Fruit fly (Drosophila melanogaster) whole organism, wandering third instar larva: ENCODE data around the gene CG14312.

Source experiments
- Abd-B ChIP-seq: fragments of >200 bp; optimal IDR thresholded peaks from 2 replicates; lab custom pipeline; 2017; ENCODE audit warnings: missing biosample characterization, missing genetic modification characterization
- CG32264 ChIP-seq: fragments of 200-800 bp; sonication (Bioruptor generic); optimal IDR thresholded peaks from 2 replicates; lab custom pipeline; 2016; ENCODE audit warnings: missing biosample characterization, missing genetic modification characterization
- CG9705 ChIP-seq: fragments of 200-800 bp; sonication (Bioruptor generic); optimal IDR thresholded peaks from 2 replicates; lab custom pipeline; 2018; ENCODE audit warnings: missing biosample characterization, mild to moderate bottlenecking, missing genetic modification characterization
- CrebA ChIP-seq: fragments of 200-800 bp; sonication (Bioruptor generic); optimal IDR thresholded peaks from 2 replicates; lab custom pipeline; 2016; ENCODE audit warnings: missing biosample characterization, mild to moderate bottlenecking, missing genetic modification characterization, borderline replicate concordance
- Dfd ChIP-seq: fragments of >200 bp; optimal IDR thresholded peaks from 2 replicates; lab custom pipeline; 2017; ENCODE audit warnings: missing biosample characterization, missing genetic modification characterization
- Dif ChIP-seq: fragments of 200-275, 200-300 bp; sonication (Bioruptor generic); optimal IDR thresholded peaks from 2 replicates; lab custom pipeline; 2018; ENCODE audit warnings: missing biosample characterization, missing genetic modification characterization; ENCODE audit not compliant: partially characterized antibody
- GATAd ChIP-seq: sonication (Bioruptor generic); optimal IDR thresholded peaks from 2 replicates; lab custom pipeline; 2016; ENCODE audit warnings: missing biosample characterization, missing genetic modification characterization
- HLH106 ChIP-seq: fragments of 200-800 bp; optimal IDR thresholded peaks from 3 replicates; lab custom pipeline; 2019; ENCODE audit warnings: missing biosample characterization, mild to moderate bottlenecking, missing genetic modification characterization, moderate library complexity
- Hnf4 ChIP-seq: fragments of 200-800 bp; sonication (Bioruptor generic); optimal IDR thresholded peaks from 2 replicates; lab custom pipeline; 2016; ENCODE audit warnings: missing biosample characterization, mild to moderate bottlenecking, missing genetic modification characterization
- Hr78 ChIP-seq: fragments of >200 bp; optimal IDR thresholded peaks from 2 replicates; lab custom pipeline; 2017; ENCODE audit warnings: missing biosample characterization, missing genetic modification characterization
- Hr83 ChIP-seq: fragments of 200-300 bp; sonication (Bioruptor generic); optimal IDR thresholded peaks from 2 replicates; lab custom pipeline; 2016; ENCODE audit warnings: missing biosample characterization, mild to moderate bottlenecking, missing genetic modification characterization, moderate library complexity; ENCODE audit not compliant: poor library complexity, severe bottlenecking
- Jra ChIP-seq: sonication (Bioruptor generic); optimal IDR thresholded peaks from 2 replicates; lab custom pipeline; 2016; ENCODE audit warnings: missing biosample characterization, missing genetic modification characterization
- Mio ChIP-seq: sonication (Bioruptor generic); optimal IDR thresholded peaks from 2 replicates; lab custom pipeline; 2016; ENCODE audit warnings: missing biosample characterization, missing genetic modification characterization
- Myc ChIP-seq: fragments of >200 bp; optimal IDR thresholded peaks from 2 replicates; lab custom pipeline; 2017
- N ChIP-seq: fragments of >200 bp; optimal IDR thresholded peaks from 2 replicates; lab custom pipeline; 2018; ENCODE audit warnings: missing biosample characterization, missing external identifiers, missing genetic modification characterization
- OdsH ChIP-seq: fragments of 200-800 bp; sonication (Bioruptor generic); optimal IDR thresholded peaks from 2 replicates; lab custom pipeline; 2016; ENCODE audit warnings: missing biosample characterization, mild to moderate bottlenecking, missing genetic modification characterization
- Rel ChIP-seq, 2 experiments: fragments of 200-800 bp; sonication (Bioruptor generic) in 1 of 2; optimal IDR thresholded peaks; 2 replicates in 1 of 2; 3 replicates in 1 of 2; lab custom pipeline; 2016 to 2019; ENCODE audit warnings: mild to moderate bottlenecking in 2 of 2, missing biosample characterization in 2 of 2, missing genetic modification characterization in 2 of 2, moderate library complexity in 1 of 2
- Sp1 ChIP-seq: fragments of 200-800 bp; sonication (Bioruptor generic); optimal IDR thresholded peaks from 3 replicates; lab custom pipeline; 2019; ENCODE audit warnings: missing biosample characterization, mild to moderate bottlenecking, missing genetic modification characterization, moderate library complexity
- Vsx2 ChIP-seq: fragments of 200-300, 225-300 bp; sonication (Bioruptor generic); optimal IDR thresholded peaks from 2 replicates; lab custom pipeline; 2018; ENCODE audit warnings: missing biosample characterization, missing genetic modification characterization; ENCODE audit not compliant: partially characterized antibody
- br ChIP-seq: fragments of 200-800 bp; sonication (Bioruptor generic); optimal IDR thresholded peaks from 2 replicates; lab custom pipeline; 2016; ENCODE audit warnings: missing biosample characterization, missing genetic modification characterization
- brk ChIP-seq: fragments of 200-800 bp; sonication (Bioruptor generic); optimal IDR thresholded peaks from 2 replicates; lab custom pipeline; 2016; ENCODE audit warnings: missing biosample characterization, mild to moderate bottlenecking, missing genetic modification characterization
- dl ChIP-seq, 2 experiments: fragments of 175-275, 200-275 bp in 1 of 2; fragments of 200-275 bp in 1 of 2; sonication (Bioruptor generic); optimal IDR thresholded peaks; lab custom pipeline; 2018; ENCODE audit warnings: mild to moderate bottlenecking in 2 of 2, missing biosample characterization in 2 of 2, missing genetic modification characterization in 2 of 2, moderate library complexity in 2 of 2; ENCODE audit not compliant: partially characterized antibody in 2 of 2, insufficient read depth in 1 of 2
- dmrt93B ChIP-seq: fragments of 200-800 bp; sonication (Bioruptor generic); optimal IDR thresholded peaks from 2 replicates; lab custom pipeline; 2018; ENCODE audit warnings: missing biosample characterization, mild to moderate bottlenecking, missing genetic modification characterization
- dsf ChIP-seq: sonication (Bioruptor generic); optimal IDR thresholded peaks from 2 replicates; lab custom pipeline; 2016; ENCODE audit warnings: missing biosample characterization, missing genetic modification characterization, borderline replicate concordance
- ey ChIP-seq: fragments of 200-800 bp; sonication (Bioruptor generic); optimal IDR thresholded peaks from 2 replicates; lab custom pipeline; 2016; ENCODE audit warnings: missing biosample characterization, missing genetic modification characterization
- foxo ChIP-seq, 2 experiments: fragments of 200-800 bp; sonication (Bioruptor generic); optimal IDR thresholded peaks; 2 replicates in 1 of 2; 3 replicates in 1 of 2; lab custom pipeline; 2016 to 2017; ENCODE audit warnings: missing biosample characterization in 2 of 2, missing genetic modification characterization in 2 of 2
- fru ChIP-seq: fragments of 200-800 bp; sonication (Bioruptor generic); optimal IDR thresholded peaks from 3 replicates; lab custom pipeline; 2016; ENCODE audit warnings: missing biosample characterization, mild to moderate bottlenecking, missing genetic modification characterization
- h ChIP-seq: fragments of 200-800 bp; sonication (Bioruptor generic); optimal IDR thresholded peaks from 3 replicates; lab custom pipeline; 2016; ENCODE audit warnings: missing biosample characterization, mild to moderate bottlenecking, missing genetic modification characterization
- jim ChIP-seq: fragments of 175-275, 200-325 bp; sonication (Bioruptor generic); optimal IDR thresholded peaks from 2 replicates; lab custom pipeline; 2016; ENCODE audit warnings: missing biosample characterization, mild to moderate bottlenecking, missing genetic modification characterization
- lola ChIP-seq: fragments of >200 bp; optimal IDR thresholded peaks from 2 replicates; lab custom pipeline; 2017; ENCODE audit warnings: missing biosample characterization, missing genetic modification characterization
- pan ChIP-seq: fragments of >200 bp; optimal IDR thresholded peaks from 2 replicates; lab custom pipeline; 2017
- psq ChIP-seq: fragments of 200-800 bp; sonication (Bioruptor generic); optimal IDR thresholded peaks from 3 replicates; lab custom pipeline; 2017; ENCODE audit warnings: missing biosample characterization, mild to moderate bottlenecking, missing genetic modification characterization, moderate library complexity
- rgr ChIP-seq: fragments of 200-800 bp; sonication (Bioruptor generic); optimal IDR thresholded peaks from 3 replicates; lab custom pipeline; 2016; ENCODE audit warnings: missing biosample characterization, mild to moderate bottlenecking, missing genetic modification characterization
- sage ChIP-seq: fragments of 200-800 bp; sonication (Bioruptor generic); optimal IDR thresholded peaks from 2 replicates; lab custom pipeline; 2016; ENCODE audit warnings: missing biosample characterization, mild to moderate bottlenecking, missing genetic modification characterization
- sv ChIP-seq: fragments of 200-800 bp; sonication (Bioruptor generic); optimal IDR thresholded peaks from 3 replicates; lab custom pipeline; 2016; ENCODE audit warnings: missing biosample characterization, missing genetic modification characterization
- tai ChIP-seq: sonication (Bioruptor generic); optimal IDR thresholded peaks from 2 replicates; lab custom pipeline; 2016; ENCODE audit warnings: missing biosample characterization, missing genetic modification characterization
- usp ChIP-seq: fragments of >200 bp; optimal IDR thresholded peaks from 2 replicates; lab custom pipeline; 2017; ENCODE audit warnings: missing biosample characterization, missing genetic modification characterization
- woc ChIP-seq: sonication (Bioruptor generic); optimal IDR thresholded peaks from 2 replicates; lab custom pipeline; 2016; ENCODE audit warnings: missing biosample characterization, mild to moderate bottlenecking, missing genetic modification characterization

The CG14312 gene

DNA sequence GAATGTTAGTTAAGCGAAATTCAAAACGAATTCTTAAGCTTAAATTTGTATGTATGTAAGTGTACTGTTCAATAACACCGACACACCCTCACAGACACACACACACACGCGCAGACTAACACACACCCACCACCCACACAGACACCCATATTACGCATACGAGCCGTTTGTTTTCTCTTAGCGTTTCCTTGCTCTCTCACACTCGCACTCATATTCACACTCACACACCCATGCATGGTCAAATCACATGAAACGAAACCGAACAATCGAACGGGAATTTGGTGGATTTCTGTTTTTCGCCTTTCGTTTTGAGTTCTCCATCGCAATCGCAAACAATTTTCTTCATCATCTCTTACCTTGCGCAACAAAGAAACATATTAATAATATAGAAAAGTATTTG is 34.1 kb downstream of the CG14312 start:
- no peak for TF ChIP-seq lola
- no peak for TF ChIP-seq CrebA (GFP tag; lab: Kevin White, UChicago)
- TF ChIP-seq Myc: no peak
- no peak for TF ChIP-seq Hnf4 (GFP tag; lab: Kevin White, UChicago)
- TF ChIP-seq sv (GFP tag; lab: Kevin White, UChicago): no peak
- no peak for TF ChIP-seq CG9705
- TF ChIP-seq Hr78 (GFP tag; lab: Kevin White, UChicago): no peak
- TF ChIP-seq fru (GFP tag; lab: Kevin White, UChicago): no peak
- no peak for TF ChIP-seq woc
- TF ChIP-seq HLH106 (tag; lab: Kevin White, UChicago): no peak
- no peak for TF ChIP-seq GATAd
- peak; percentile 16 for TF ChIP-seq Hr83 (GFP tag; lab: Kevin White, UChicago)
- TF ChIP-seq brk (GFP tag; lab: Kevin White, UChicago): no peak
- TF ChIP-seq dmrt93B (GFP tag; lab: Kevin White, UChicago): no peak
- TF ChIP-seq OdsH (GFP tag; lab: Kevin White, UChicago): no peak
- no peak for TF ChIP-seq jim (GFP tag; lab: Kevin White, UChicago)
- TF ChIP-seq CG32264 (GFP tag; lab: Kevin White, UChicago): no peak
- TF ChIP-seq Rel (GFP tag; optimal IDR thresholded peaks at IDR 0.05; lab: Kevin White, UChicago): no peak
- TF ChIP-seq Rel (tag; optimal IDR thresholded peaks at IDR 0.05; lab: Kevin White, UChicago): peak; percentile 10
- no peak for TF ChIP-seq usp
- no peak for TF ChIP-seq rgr (GFP tag; lab: Kevin White, UChicago)
- peak; percentile 69 for TF ChIP-seq N
- no peak for TF ChIP-seq Vsx2 (GFP tag; lab: Kevin White, UChicago)
- no peak for TF ChIP-seq pan
- TF ChIP-seq ey (GFP tag; lab: Kevin White, UChicago): no peak
- TF ChIP-seq Dif (GFP tag; lab: Kevin White, UChicago): peak; percentile 69
- no peak for TF ChIP-seq foxo (GFP tag; optimal IDR thresholded peaks at IDR 0.05; lab: Kevin White, UChicago)
- TF ChIP-seq sage (GFP tag; lab: Kevin White, UChicago): no peak
- TF ChIP-seq psq: peak; percentile 22
- TF ChIP-seq Abd-B: no peak
- no peak for TF ChIP-seq dsf (GFP tag; lab: Kevin White, UChicago)
- no peak for TF ChIP-seq br (GFP tag; lab: Kevin White, UChicago)
- TF ChIP-seq tai (GFP tag; lab: Kevin White, UChicago): no peak
- TF ChIP-seq Jra (GFP tag; lab: Kevin White, UChicago): no peak
- TF ChIP-seq Mio (GFP tag; lab: Kevin White, UChicago): no peak
- no peak for TF ChIP-seq Dfd (GFP tag; lab: Kevin White, UChicago)
- TF ChIP-seq dl (GFP tag; optimal IDR thresholded peaks at IDR 0.05; lab: Kevin White, UChicago; ENCODE audit: insufficient read depth in 1 of 2, partially characterized antibody in 2 of 2): peak in 1 of 2 experiments; percentile 41
- no peak for TF ChIP-seq Sp1

DNA sequence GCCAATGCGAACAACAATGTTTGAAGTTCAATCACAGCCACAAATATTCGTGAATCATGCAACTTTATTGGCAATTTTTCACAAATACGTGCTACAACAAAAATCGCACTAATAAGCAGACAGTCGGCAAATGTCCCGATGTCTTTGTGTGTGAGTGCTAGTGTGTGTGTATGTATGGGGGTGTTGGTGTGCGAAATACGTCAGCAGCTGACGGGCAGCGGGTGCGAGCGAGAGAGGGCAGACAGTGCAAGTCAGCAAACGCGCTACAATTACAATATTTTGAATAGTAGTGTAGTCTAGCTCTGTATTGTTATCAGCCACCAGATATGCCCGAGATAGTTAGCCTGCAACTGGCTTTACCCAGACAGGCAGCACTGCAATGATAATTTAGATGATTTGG is 37.3 kb downstream of the CG14312 start:
- TF ChIP-seq OdsH (GFP tag; lab: Kevin White, UChicago) (no peak), Rel (GFP tag; optimal IDR thresholded peaks at IDR 0.05; lab: Kevin White, UChicago) (no peak), Rel (tag; optimal IDR thresholded peaks at IDR 0.05; lab: Kevin White, UChicago) (peak; percentile 14)

DNA sequence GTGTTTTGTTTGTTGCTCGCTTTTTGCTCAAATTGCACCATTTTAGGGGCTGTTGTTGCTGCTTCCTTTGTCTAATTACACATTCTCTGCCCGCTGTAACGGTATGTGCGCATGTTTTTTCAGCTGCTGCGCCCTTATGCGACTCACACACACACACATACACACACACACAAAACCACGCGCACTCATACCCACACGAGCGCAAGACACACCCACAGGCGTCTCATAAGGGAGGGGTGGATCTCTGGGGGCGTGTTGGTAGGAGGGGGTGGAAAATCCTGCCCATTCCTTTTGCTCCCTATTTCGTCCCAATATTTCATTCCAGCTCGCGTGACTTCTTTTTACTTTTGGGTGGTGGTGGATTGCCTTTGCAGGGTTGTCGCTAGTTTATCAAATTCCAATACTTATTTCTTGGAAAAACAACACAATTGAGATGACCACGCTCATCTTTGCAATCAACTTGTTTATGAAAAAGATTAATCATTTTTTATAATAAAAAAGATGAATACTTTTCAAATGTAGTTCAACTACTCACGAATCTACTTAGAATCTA is 38.2 kb downstream of the CG14312 start:
- TF ChIP-seq CG32264 (GFP tag; lab: Kevin White, UChicago) (no peak), Hr83 (GFP tag; lab: Kevin White, UChicago) (no peak), Myc (no peak), lola (no peak), usp (no peak), h (GFP tag; lab: Kevin White, UChicago) (no peak), brk (GFP tag; lab: Kevin White, UChicago) (no peak), CrebA (GFP tag; lab: Kevin White, UChicago) (no peak), Hr78 (GFP tag; lab: Kevin White, UChicago) (no peak), Abd-B (no peak), Jra (GFP tag; lab: Kevin White, UChicago) (no peak)
- TF ChIP-seq, all 38 proteins: peak for 0
